Fruit fly (Drosophila melanogaster) whole organism, pupa: ENCODE results near the gene Cubn2.

Experiments
- CG10348 ChIP-seq: fragments of 200-800 bp; sonication (Bioruptor generic); IDR thresholded peaks from 2 replicates; pipeline ENCODE4 v1.3.6; 2022; ENCODE audit warnings: missing biosample characterization, missing genetic modification characterization
- CG12605 ChIP-seq: fragments of 200-800 bp; sonication (Bioruptor generic); IDR thresholded peaks from 2 replicates; pipeline ENCODE4 v1.3.6; 2022; ENCODE audit warnings: missing biosample characterization, missing genetic modification characterization
- CG13204 ChIP-seq: fragments of 200-800 bp; sonication (Bioruptor generic); optimal IDR thresholded peaks from 2 replicates; lab custom pipeline; 2018; ENCODE audit warnings: missing biosample characterization, mild to moderate bottlenecking, missing genetic modification characterization, moderate library complexity
- CG14655 ChIP-seq: fragments of 200-800 bp; sonication (Bioruptor generic); optimal IDR thresholded peaks from 3 replicates; lab custom pipeline; 2017; ENCODE audit warnings: mild to moderate bottlenecking, missing biosample characterization, missing genetic modification reagents, missing genetic modification characterization
- CG15710 ChIP-seq: fragments of 200-800 bp; sonication (Bioruptor generic); optimal IDR thresholded peaks from 2 replicates; lab custom pipeline; 2018; ENCODE audit warnings: missing biosample characterization, mild to moderate bottlenecking, missing genetic modification characterization, moderate library complexity
- CG17806 ChIP-seq: fragments of 200-800 bp; sonication (Bioruptor generic); optimal IDR thresholded peaks from 2 replicates; lab custom pipeline; 2018; ENCODE audit warnings: missing biosample characterization, mild to moderate bottlenecking, missing genetic modification characterization, moderate library complexity
- CG32121 ChIP-seq: fragments of 200-800 bp; sonication (Bioruptor generic); IDR thresholded peaks from 2 replicates; pipeline ENCODE4 v1.3.6; 2022; ENCODE audit warnings: missing biosample characterization, missing genetic modification characterization
- CG34367 ChIP-seq: fragments of 200-800 bp; sonication (Bioruptor generic); optimal IDR thresholded peaks from 2 replicates; lab custom pipeline; 2018; ENCODE audit warnings: missing biosample characterization, mild to moderate bottlenecking, missing genetic modification characterization
- CG4496 ChIP-seq: fragments of 200-800 bp; sonication (Bioruptor generic); IDR thresholded peaks from 3 replicates; pipeline ENCODE4 v1.3.6; 2022; ENCODE audit warnings: missing biosample characterization, missing genetic modification characterization
- CG8159 ChIP-seq: fragments of 200-800 bp; sonication (Bioruptor generic); optimal IDR thresholded peaks from 3 replicates; lab custom pipeline; 2018; ENCODE audit warnings: missing biosample characterization, mild to moderate bottlenecking, missing genetic modification characterization, moderate library complexity
- CG8301 ChIP-seq: fragments of 200-800 bp; sonication (Bioruptor generic); optimal IDR thresholded peaks from 2 replicates; lab custom pipeline; 2018; ENCODE audit warnings: missing biosample characterization, mild to moderate bottlenecking, missing genetic modification characterization
- CG9948 ChIP-seq: fragments of 200-800 bp; sonication (Bioruptor generic); optimal IDR thresholded peaks from 2 replicates; lab custom pipeline; 2018; ENCODE audit warnings: missing biosample characterization, mild to moderate bottlenecking, missing genetic modification characterization, moderate library complexity
- D1 ChIP-seq: fragments of 200-800 bp; sonication (Bioruptor generic); optimal IDR thresholded peaks from 2 replicates; lab custom pipeline; 2018; ENCODE audit warnings: missing biosample characterization, mild to moderate bottlenecking, missing genetic modification characterization, moderate library complexity
- EcR ChIP-seq: fragments of 200-800 bp; sonication (Bioruptor generic); optimal IDR thresholded peaks from 3 replicates; lab custom pipeline; 2019; ENCODE audit warnings: missing biosample characterization, missing genetic modification characterization, mild to moderate bottlenecking, moderate library complexity, missing genetic modification reagents
- Ets98B ChIP-seq: fragments of 200-800 bp; sonication (Bioruptor generic); IDR thresholded peaks from 2 replicates; pipeline ENCODE4 v1.3.6; 2022; ENCODE audit warnings: missing biosample characterization, missing genetic modification characterization
- Pif1A ChIP-seq: fragments of 200-800 bp; sonication (Bioruptor generic); optimal IDR thresholded peaks from 3 replicates; lab custom pipeline; 2016; ENCODE audit warnings: missing biosample characterization, missing genetic modification characterization
- Pif1B ChIP-seq: fragments of 200-800 bp; sonication (Bioruptor generic); optimal IDR thresholded peaks from 3 replicates; lab custom pipeline; 2016; ENCODE audit warnings: missing biosample characterization, missing genetic modification characterization
- Snoo ChIP-seq: fragments of 200-800 bp; sonication (Bioruptor generic); optimal IDR thresholded peaks from 3 replicates; lab custom pipeline; 2017; ENCODE audit warnings: missing biosample characterization, mild to moderate bottlenecking, missing genetic modification characterization, inconsistent platforms
- fd96Ca ChIP-seq: fragments of 200-800 bp; sonication (Bioruptor generic); IDR thresholded peaks from 3 replicates; pipeline ENCODE4 v1.3.6; 2022; ENCODE audit warnings: missing biosample characterization, missing genetic modification characterization
- gl ChIP-seq: fragments of 200-800 bp; sonication (Bioruptor generic); optimal IDR thresholded peaks from 2 replicates; lab custom pipeline; 2018; ENCODE audit warnings: missing biosample characterization, mild to moderate bottlenecking, missing genetic modification characterization
- rn ChIP-seq: fragments of 200-800 bp; sonication (Bioruptor generic); IDR thresholded peaks from 2 replicates; pipeline ENCODE4 v1.3.6; 2022; ENCODE audit warnings: missing biosample characterization, missing genetic modification characterization

Cubn2 gene

DNA sequence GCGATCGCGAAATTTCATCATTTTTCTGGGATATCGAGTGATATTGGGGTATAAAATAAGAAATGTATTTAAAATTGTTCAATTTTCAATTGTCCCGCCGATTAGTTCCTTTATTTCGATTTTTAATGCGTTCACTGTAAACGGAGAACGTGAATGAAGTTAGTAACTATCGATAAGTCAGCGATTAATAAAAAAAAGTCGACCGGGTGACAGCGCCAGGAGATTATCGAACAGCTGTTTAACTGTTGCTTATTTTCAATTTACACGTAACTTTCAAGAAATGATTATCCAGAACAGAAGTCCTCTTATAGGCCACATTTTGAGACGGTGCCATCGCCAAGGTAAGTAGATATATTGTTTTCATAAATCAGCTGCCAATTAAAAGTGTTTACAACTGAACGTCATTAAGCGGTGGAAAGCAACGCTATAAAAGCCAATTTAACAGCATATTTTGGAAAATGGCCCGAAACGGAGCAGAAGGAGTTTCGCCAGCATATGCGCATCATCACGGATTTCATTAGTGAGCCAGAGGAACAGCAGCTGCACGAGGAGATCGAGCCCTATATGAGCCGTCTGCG is 754 bp upstream of the Cubn2 start, which contains the start of gene CG14130:
Gene CG14130 (plus strand): TSS at position 225 of the 578 bp plus-strand sequence.
- TF ChIP-seq CG14655 (GFP tag; lab: Kevin White, UChicago) (no peak), Pif1A (GFP tag; lab: Kevin White, UChicago) (no peak), Pif1B (GFP tag; lab: Kevin White, UChicago) (no peak), CG15710 (no peak), CG17806 (tag; lab: Kevin White, UChicago) (no peak), CG9948 (no peak), CG8159 (tag; lab: Kevin White, UChicago) (no peak), fd96Ca (no peak), CG12605 (GFP tag; lab: Robert Waterston, UW) (no peak), CG4496 (GFP tag; lab: Robert Waterston, UW) (no peak), CG10348 (GFP tag; lab: Robert Waterston, UW) (no peak), CG13204 (GFP tag; lab: Kevin White, UChicago) (no peak), CG32121 (no peak), gl (no peak), Ets98B (GFP tag; lab: Robert Waterston, UW) (no peak), CG8301 (tag; lab: Kevin White, UChicago) (no peak), CG34367 (tag; lab: Kevin White, UChicago) (no peak), EcR (GFP tag; lab: Kevin White, UChicago) (no peak), Snoo (tag; lab: Kevin White, UChicago) (no peak), rn (GFP tag; lab: Robert Waterston, UW) (no peak)
- TF ChIP-seq, all 21 proteins: peak for 0

DNA sequence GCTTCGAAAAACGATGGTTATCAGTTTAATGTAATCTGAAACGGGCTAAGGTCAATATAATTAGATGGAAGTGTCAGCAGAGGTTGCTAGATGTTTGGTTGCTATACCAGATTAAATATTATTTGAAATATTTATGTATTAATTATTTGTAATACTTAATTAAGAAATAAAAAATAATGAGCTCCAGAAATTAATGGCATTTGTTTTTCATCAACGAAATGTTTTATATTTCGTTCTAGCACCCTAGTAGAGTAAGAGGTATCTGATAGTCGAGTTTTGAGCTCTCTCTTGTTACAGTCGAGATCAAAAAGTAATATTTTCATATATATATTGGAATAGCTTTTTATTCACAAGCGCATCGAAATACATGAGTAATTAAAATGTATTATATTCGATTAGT is 12.9 kb downstream of the Cubn2 start:
- no peak for TF ChIP-seq CG4496 (GFP tag; lab: Robert Waterston, UW)
- no peak for TF ChIP-seq CG8159 (tag; lab: Kevin White, UChicago)
- TF ChIP-seq CG8301 (tag; lab: Kevin White, UChicago): no peak
- TF ChIP-seq Ets98B (GFP tag; lab: Robert Waterston, UW): no peak
- no peak for TF ChIP-seq EcR (GFP tag; lab: Kevin White, UChicago)
- TF ChIP-seq rn (GFP tag; lab: Robert Waterston, UW): no peak
- no peak for TF ChIP-seq CG34367 (tag; lab: Kevin White, UChicago)
- TF ChIP-seq CG32121: no peak
- no peak for TF ChIP-seq Pif1B (GFP tag; lab: Kevin White, UChicago)
- no peak for TF ChIP-seq Pif1A (GFP tag; lab: Kevin White, UChicago)
- TF ChIP-seq CG12605 (GFP tag; lab: Robert Waterston, UW): no peak
- TF ChIP-seq CG17806 (tag; lab: Kevin White, UChicago): no peak
- no peak for TF ChIP-seq CG13204 (GFP tag; lab: Kevin White, UChicago)
- no peak for TF ChIP-seq CG15710
- TF ChIP-seq fd96Ca: no peak
- TF ChIP-seq CG10348 (GFP tag; lab: Robert Waterston, UW): no peak
- TF ChIP-seq gl: no peak
- TF ChIP-seq CG14655 (GFP tag; lab: Kevin White, UChicago): no peak
- no peak for TF ChIP-seq D1 (tag; lab: Kevin White, UChicago)
- no peak for TF ChIP-seq CG9948
- TF ChIP-seq, all 21 proteins: peak for 0

DNA sequence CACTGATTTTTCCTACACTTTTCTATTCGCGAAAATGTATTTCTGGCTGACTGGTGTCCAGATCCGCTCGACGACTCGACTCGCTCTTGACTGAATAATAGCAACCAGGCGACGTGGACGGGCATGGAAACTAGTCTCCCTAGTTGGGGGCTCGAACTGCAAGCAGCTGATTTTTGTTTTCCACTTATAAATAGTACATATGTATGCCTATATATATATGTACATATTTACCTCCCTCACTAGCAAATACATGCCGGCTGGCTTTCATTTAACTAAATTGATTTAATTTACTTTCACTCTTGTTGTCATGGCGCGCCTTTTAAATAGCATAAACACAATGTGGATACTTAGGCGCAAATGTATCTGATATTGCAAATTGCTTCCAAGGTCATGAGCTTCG is 13.8 kb downstream of the Cubn2 start, which contains the start of gene Gcat:
Gene Gcat (minus strand): TSS at position 101 of the 400 bp plus-strand sequence.
- TF ChIP-seq D1 (tag; lab: Kevin White, UChicago) (no peak), CG15710 (no peak), CG17806 (tag; lab: Kevin White, UChicago) (no peak), Snoo (tag; lab: Kevin White, UChicago) (no peak), EcR (GFP tag; lab: Kevin White, UChicago) (no peak), CG12605 (GFP tag; lab: Robert Waterston, UW) (no peak), CG8301 (tag; lab: Kevin White, UChicago) (no peak), CG32121 (no peak), Pif1B (GFP tag; lab: Kevin White, UChicago) (no peak), CG8159 (tag; lab: Kevin White, UChicago) (no peak), Pif1A (GFP tag; lab: Kevin White, UChicago) (no peak), CG14655 (GFP tag; lab: Kevin White, UChicago) (no peak), CG10348 (GFP tag; lab: Robert Waterston, UW) (no peak), CG34367 (tag; lab: Kevin White, UChicago) (no peak), Ets98B (GFP tag; lab: Robert Waterston, UW) (no peak), CG4496 (GFP tag; lab: Robert Waterston, UW) (no peak), CG13204 (GFP tag; lab: Kevin White, UChicago) (no peak), CG9948 (no peak), gl (no peak), fd96Ca (no peak)

DNA sequence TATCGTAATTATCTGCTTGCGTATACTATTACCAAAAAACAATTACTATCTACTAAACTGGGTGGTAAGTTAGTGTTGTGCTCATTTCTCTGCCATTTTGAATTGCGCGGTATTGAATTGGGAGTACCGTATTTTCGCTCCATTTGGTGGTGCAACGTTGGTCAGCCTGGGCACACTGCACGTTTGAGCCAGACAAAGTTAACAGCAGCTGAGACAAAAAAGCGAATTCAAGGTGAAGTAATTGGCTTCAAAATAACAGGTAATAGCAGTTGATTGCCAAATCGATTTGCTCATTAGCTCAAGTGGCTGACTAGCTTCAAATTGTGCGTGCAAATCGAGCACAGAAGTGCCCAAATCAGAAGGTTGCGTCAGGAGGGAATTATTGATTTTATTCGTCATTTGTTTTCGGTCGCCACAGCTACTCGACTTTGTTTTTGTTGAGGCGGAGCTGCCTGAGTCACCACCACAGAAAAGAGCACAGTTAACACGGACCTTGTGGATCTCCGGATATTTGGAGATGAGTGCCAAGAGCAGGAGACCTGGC is 19.0 kb downstream of the Cubn2 start, which contains the start of gene Klp68D:
Gene Klp68D (plus strand): TSS at position 175 of the 544 bp plus-strand sequence.
- no peak for TF ChIP-seq CG13204 (GFP tag; lab: Kevin White, UChicago)
- no peak for TF ChIP-seq CG10348 (GFP tag; lab: Robert Waterston, UW)
- TF ChIP-seq Pif1B (GFP tag; lab: Kevin White, UChicago): no peak

DNA sequence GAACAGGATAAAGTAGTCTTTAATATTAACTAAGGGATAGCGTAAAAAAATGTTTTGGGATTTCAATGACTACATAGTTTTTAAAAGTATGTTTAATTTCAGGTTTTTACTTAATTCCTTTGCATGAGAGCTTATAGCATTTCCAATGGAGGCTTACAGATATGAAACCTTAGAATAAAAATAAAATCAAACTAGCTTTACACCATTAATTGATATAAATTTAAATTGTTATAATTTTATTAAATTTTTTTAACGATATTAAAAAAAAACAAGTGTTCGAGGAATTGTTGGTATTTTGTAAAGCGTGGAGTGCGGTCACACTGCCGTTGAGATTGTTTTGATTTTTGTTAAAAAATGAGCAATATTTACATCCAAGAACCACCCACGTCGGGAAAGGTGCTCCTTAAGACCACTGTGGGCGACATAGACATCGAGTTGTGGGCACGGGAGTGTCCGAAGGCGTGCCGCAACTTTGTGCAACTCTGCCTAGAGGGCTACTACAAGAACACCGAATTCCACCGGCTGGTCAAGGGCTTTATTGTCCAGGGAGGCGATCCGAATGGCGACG is 21.2 kb downstream of the Cubn2 start, which contains the start of the genes twy and CG10907:
Gene twy (minus strand): TSS at position 51 of the 568 bp plus-strand sequence.
Gene CG10907 (plus strand): TSS at position 282 of the 568 bp plus-strand sequence.
- TF ChIP-seq CG8159 (tag; lab: Kevin White, UChicago): no peak
- TF ChIP-seq EcR (GFP tag; lab: Kevin White, UChicago): no peak
